Fruit fly (Drosophila melanogaster) whole organism, embryonic: ENCODE results near the gene CG43085.

Source experiments
- Bgb ChIP-seq: fragments of 200-800 bp; sonication (Bioruptor generic); IDR thresholded peaks from 2 replicates; pipeline ENCODE4 v1.3.6; 2022; ENCODE audit warnings: missing biosample characterization, missing genetic modification characterization; ENCODE audit not compliant: partially characterized antibody
- CG10366 ChIP-seq: fragments of 200-800 bp; sonication (Bioruptor generic); IDR thresholded peaks from 2 replicates; pipeline ENCODE4 v1.3.6; 2022; ENCODE audit warnings: missing biosample characterization, missing genetic modification characterization
- CG10462 ChIP-seq: fragments of 200-800 bp; sonication (Bioruptor generic); optimal IDR thresholded peaks from 2 replicates; lab custom pipeline; 2016; ENCODE audit warnings: missing biosample characterization, missing genetic modification characterization
- CG12391 ChIP-seq: fragments of 200-800 bp; sonication (Bioruptor generic); optimal IDR thresholded peaks from 3 replicates; lab custom pipeline; 2018; ENCODE audit warnings: missing biosample characterization, mild to moderate bottlenecking, missing genetic modification characterization, moderate library complexity
- CG12744 ChIP-seq: fragments of 200-800 bp; sonication (Bioruptor generic); optimal IDR thresholded peaks from 2 replicates; lab custom pipeline; 2016; ENCODE audit warnings: missing biosample characterization, missing genetic modification characterization
- CG13624 ChIP-seq: fragments of 200-800 bp; sonication (Bioruptor generic); optimal IDR thresholded peaks from 2 replicates; lab custom pipeline; 2016; ENCODE audit warnings: missing biosample characterization, missing genetic modification characterization
- CG17359 ChIP-seq: fragments of 200-800 bp; sonication (Bioruptor generic); optimal IDR thresholded peaks from 3 replicates; lab custom pipeline; 2018; ENCODE audit warnings: missing biosample characterization, mild to moderate bottlenecking, missing genetic modification characterization, moderate library complexity
- CG17802 ChIP-seq: fragments of 200-800 bp; sonication (Bioruptor generic); optimal IDR thresholded peaks from 2 replicates; lab custom pipeline; 2018; ENCODE audit warnings: missing biosample characterization, mild to moderate bottlenecking, missing genetic modification characterization, moderate library complexity
- CG30403 ChIP-seq: fragments of 200-800 bp; sonication (Bioruptor generic); optimal IDR thresholded peaks from 3 replicates; lab custom pipeline; 2016; ENCODE audit warnings: missing biosample characterization, missing genetic modification characterization
- CG30431 ChIP-seq: fragments of 200-800 bp; sonication (Bioruptor generic); optimal IDR thresholded peaks from 2 replicates; lab custom pipeline; 2017; ENCODE audit warnings: missing biosample characterization, missing genetic modification characterization
- CG31441 ChIP-seq: fragments of 200-800 bp; sonication (Bioruptor generic); IDR thresholded peaks from 2 replicates; pipeline ENCODE4 v1.3.6; 2022; ENCODE audit warnings: missing biosample characterization, missing genetic modification characterization
- CG34376 ChIP-seq: fragments of 200-800 bp; sonication (Bioruptor generic); optimal IDR thresholded peaks from 2 replicates; lab custom pipeline; 2018; ENCODE audit warnings: missing biosample characterization, mild to moderate bottlenecking, missing genetic modification characterization
- CG43689 ChIP-seq: fragments of 200-800 bp; sonication (Bioruptor generic); IDR thresholded peaks from 2 replicates; pipeline ENCODE4 v1.3.6; 2022; ENCODE audit warnings: missing biosample characterization, missing genetic modification characterization
- CG4820 ChIP-seq: fragments of 200-800 bp; sonication (Bioruptor generic); optimal IDR thresholded peaks from 3 replicates; lab custom pipeline; 2016; ENCODE audit warnings: missing biosample characterization, missing genetic modification characterization
- CG8944 ChIP-seq: fragments of 200-800 bp; sonication (Bioruptor generic); optimal IDR thresholded peaks from 3 replicates; lab custom pipeline; 2016; ENCODE audit warnings: missing biosample characterization, missing genetic modification characterization
- CG9437 ChIP-seq: fragments of 200-800 bp; sonication (Bioruptor generic); optimal IDR thresholded peaks from 2 replicates; lab custom pipeline; 2018; ENCODE audit warnings: missing biosample characterization, mild to moderate bottlenecking, missing genetic modification characterization
- CG9817 ChIP-seq: fragments of 200-800 bp; sonication (Bioruptor generic); optimal IDR thresholded peaks from 2 replicates; lab custom pipeline; 2018; ENCODE audit warnings: missing biosample characterization, mild to moderate bottlenecking, missing genetic modification characterization, moderate library complexity
- Camta ChIP-seq: fragments of 200-800 bp; sonication (Bioruptor generic); optimal IDR thresholded peaks from 2 replicates; lab custom pipeline; 2016; ENCODE audit warnings: missing biosample characterization, missing genetic modification characterization
- CrebB ChIP-seq: fragments of 200-800 bp; sonication (Bioruptor generic); optimal IDR thresholded peaks from 3 replicates; lab custom pipeline; 2018; ENCODE audit warnings: missing biosample characterization, mild to moderate bottlenecking, missing genetic modification characterization
- Dad ChIP-seq: fragments of 200-800 bp; sonication (Bioruptor generic); optimal IDR thresholded peaks from 3 replicates; lab custom pipeline; 2016; ENCODE audit warnings: missing biosample characterization, missing genetic modification characterization
- E2f2 ChIP-seq: fragments of 200-800 bp; sonication (Bioruptor generic); IDR thresholded peaks from 2 replicates; pipeline ENCODE4 v1.3.6; 2022; ENCODE audit warnings: missing biosample characterization, missing genetic modification characterization
- Ets97D ChIP-seq: fragments of 200-800 bp; sonication (Bioruptor generic); optimal IDR thresholded peaks from 3 replicates; lab custom pipeline; 2016; ENCODE audit warnings: missing biosample characterization, missing genetic modification characterization
- Hey ChIP-seq: fragments of 200-800 bp; sonication (Bioruptor generic); optimal IDR thresholded peaks from 3 replicates; lab custom pipeline; 2018; ENCODE audit warnings: missing biosample characterization, mild to moderate bottlenecking, missing genetic modification characterization
- HmgD ChIP-seq: fragments of 200-800 bp; sonication (Bioruptor generic); optimal IDR thresholded peaks from 3 replicates; lab custom pipeline; 2016; ENCODE audit warnings: missing biosample characterization, missing genetic modification characterization
- HmgZ ChIP-seq: fragments of 200-800 bp; sonication (Bioruptor generic); optimal IDR thresholded peaks from 2 replicates; lab custom pipeline; 2018; ENCODE audit warnings: missing biosample characterization, mild to moderate bottlenecking, missing genetic modification characterization
- Hr3 ChIP-seq: fragments of 200-800 bp; sonication (Bioruptor generic); optimal IDR thresholded peaks from 3 replicates; lab custom pipeline; 2016; ENCODE audit warnings: missing biosample characterization, missing genetic modification characterization
- MBD-R2 ChIP-seq: fragments of 200-800 bp; sonication (Bioruptor generic); IDR thresholded peaks from 2 replicates; pipeline ENCODE4 v1.3.6; 2022; ENCODE audit warnings: missing biosample characterization, missing genetic modification characterization
- Med ChIP-seq: fragments of 200-800 bp; sonication (Bioruptor generic); peaks from one replicate; lab custom pipeline; 2016; ENCODE audit warnings: missing biosample characterization, missing genetic modification characterization, mild to moderate bottlenecking, inconsistent platforms, moderate library complexity
- NfI ChIP-seq: fragments of 200-800 bp; sonication (Bioruptor generic); optimal IDR thresholded peaks from 3 replicates; lab custom pipeline; 2018; ENCODE audit warnings: missing biosample characterization, mild to moderate bottlenecking, missing genetic modification characterization, moderate library complexity
- Oaz ChIP-seq: fragments of 200-800 bp; sonication (Bioruptor generic); IDR thresholded peaks from 2 replicates; pipeline ENCODE4 v1.3.6; 2022; ENCODE audit warnings: missing biosample characterization, missing genetic modification characterization
- Rfx ChIP-seq: fragments of 200-800 bp; sonication (Bioruptor generic); IDR thresholded peaks from 2 replicates; pipeline ENCODE4 v1.3.6; 2022; ENCODE audit warnings: missing biosample characterization, missing genetic modification characterization
- Sox100B ChIP-seq: fragments of 200-800 bp; sonication (Bioruptor generic); optimal IDR thresholded peaks from 3 replicates; lab custom pipeline; 2018; ENCODE audit warnings: missing biosample characterization, mild to moderate bottlenecking, missing genetic modification characterization
- Trl ChIP-seq, 3 experiments: fragments of >200 bp in 2 of 3; fragments of 200-800 bp in 1 of 3; sonication (Bioruptor generic) in 1 of 3; optimal IDR thresholded peaks; 2 replicates in 1 of 3; 3 replicates in 2 of 3; lab custom pipeline; 2016 to 2017; ENCODE audit warnings: missing biosample characterization in 1 of 3, missing genetic modification characterization in 1 of 3
- aop ChIP-seq: fragments of 200-800 bp; sonication (Bioruptor generic); IDR thresholded peaks from 2 replicates; pipeline ENCODE4 v1.3.6; 2022; ENCODE audit warnings: missing biosample characterization, missing genetic modification characterization
- cg ChIP-seq: fragments of 200-800 bp; sonication (Bioruptor generic); optimal IDR thresholded peaks from 3 replicates; lab custom pipeline; 2019; ENCODE audit warnings: missing biosample characterization, mild to moderate bottlenecking, missing genetic modification characterization, moderate library complexity
- croc ChIP-seq: fragments of 200-800 bp; sonication (Bioruptor generic); conservative IDR thresholded peaks from 3 replicates; pipeline ENCODE4 v1.3.6; 2022; ENCODE audit warnings: missing biosample characterization, missing genetic modification characterization
- crp ChIP-seq, 2 experiments: fragments of 200-800 bp; sonication (Bioruptor generic); optimal IDR thresholded peaks; 2 replicates in 1 of 2; 3 replicates in 1 of 2; lab custom pipeline; 2017; ENCODE audit warnings: missing biosample characterization in 2 of 2, missing genetic modification characterization in 2 of 2, mild to moderate bottlenecking in 1 of 2, moderate library complexity in 1 of 2
- eyg ChIP-seq: fragments of 200-800 bp; sonication (Bioruptor generic); optimal IDR thresholded peaks from 3 replicates; lab custom pipeline; 2016; ENCODE audit warnings: missing biosample characterization, missing genetic modification characterization
- ftz-f1 ChIP-seq: fragments of 200-800 bp; sonication (Bioruptor generic); optimal IDR thresholded peaks from 2 replicates; lab custom pipeline; 2016; ENCODE audit warnings: missing biosample characterization, missing genetic modification characterization
- gfzf ChIP-seq: fragments of 200-800 bp; sonication (Bioruptor generic); optimal IDR thresholded peaks from 2 replicates; lab custom pipeline; 2016; ENCODE audit warnings: missing biosample characterization, mild to moderate bottlenecking, missing genetic modification characterization, moderate library complexity
- ham ChIP-seq: fragments of 200-800 bp; sonication (Bioruptor generic); IDR thresholded peaks from 2 replicates; pipeline ENCODE4 v1.3.6; 2022; ENCODE audit warnings: missing biosample characterization, missing genetic modification characterization
- hb ChIP-seq: fragments of 200-800 bp; sonication (Bioruptor generic); IDR thresholded peaks from 3 replicates; pipeline ENCODE4 v1.3.6; 2022; ENCODE audit warnings: missing biosample characterization, missing genetic modification characterization; ENCODE audit not compliant: partially characterized antibody
- lov ChIP-seq, 2 experiments: fragments of 200-800 bp in 1 of 2; fragments of >200 bp in 1 of 2; sonication (Bioruptor generic) in 1 of 2; IDR thresholded peaks in 1 of 2; optimal IDR thresholded peaks in 1 of 2; 2 replicates in 1 of 2; 3 replicates in 1 of 2; pipeline versions ENCODE4 v1.3.6 to Lab custom; 2017 to 2022; ENCODE audit warnings: missing biosample characterization in 1 of 2, missing genetic modification characterization in 1 of 2
- p53 ChIP-seq: fragments of 200-800 bp; sonication (Bioruptor generic); optimal IDR thresholded peaks from 2 replicates; lab custom pipeline; 2016; ENCODE audit warnings: missing biosample characterization, missing genetic modification characterization
- scrt ChIP-seq: fragments of 200-800 bp; sonication (Bioruptor generic); optimal IDR thresholded peaks from 2 replicates; lab custom pipeline; 2018; ENCODE audit warnings: missing biosample characterization, mild to moderate bottlenecking, missing genetic modification characterization, moderate library complexity
- seq ChIP-seq: fragments of 200-800 bp; sonication (Bioruptor generic); IDR thresholded peaks from 2 replicates; pipeline ENCODE4 v1.3.6; 2022; ENCODE audit warnings: missing biosample characterization, missing genetic modification characterization
- so ChIP-seq: fragments of 200-800 bp; sonication (Bioruptor generic); IDR thresholded peaks from 3 replicates; pipeline ENCODE4 v1.3.6; 2022; ENCODE audit warnings: missing biosample characterization, missing genetic modification characterization
- toy ChIP-seq: fragments of 200-800 bp; sonication (Bioruptor generic); IDR thresholded peaks from 2 replicates; pipeline ENCODE4 v1.3.6; 2022; ENCODE audit warnings: missing biosample characterization, missing genetic modification characterization
- ttk ChIP-seq: fragments of 200-800 bp; sonication (Bioruptor generic); IDR thresholded peaks from 2 replicates; pipeline ENCODE4 v2.1.2; 2022; ENCODE audit warnings: missing biosample characterization, missing genetic modification characterization
- vfl ChIP-seq: fragments of 200-800 bp; sonication (Bioruptor generic); optimal IDR thresholded peaks from 2 replicates; lab custom pipeline; 2016; ENCODE audit warnings: missing biosample characterization, missing genetic modification characterization

CG43085 gene

dm6 chr3L:17655837-17656308 is 9.3 kb upstream of the CG43085 start (continued):
- peak in 1 of 2 experiments; percentile 4 for TF ChIP-seq crp (GFP tag; optimal IDR thresholded peaks at IDR 0.05; lab: Kevin White, UChicago)
- TF ChIP-seq CG17802 (tag; lab: Kevin White, UChicago) = no peak
- 0 out of 2 replicates have a peak, but pooled peaks have one; percentile 14 for TF ChIP-seq CG31441
- no peak for TF ChIP-seq CG10462 (GFP tag; lab: Kevin White, UChicago)
- TF ChIP-seq CG12391 (tag; lab: Kevin White, UChicago) = no peak
- TF ChIP-seq CrebB (tag; lab: Kevin White, UChicago) = peak; percentile 51
- TF ChIP-seq Dad (GFP tag; lab: Kevin White, UChicago) = no peak
- no peak for TF ChIP-seq CG9437 (GFP tag; lab: Kevin White, UChicago)
- TF ChIP-seq Hey (tag; lab: Kevin White, UChicago) = peak; percentile 68
- no peak for TF ChIP-seq CG9817 (tag; lab: Kevin White, UChicago)
- peak; percentile 3 for TF ChIP-seq CG13624 (GFP tag; lab: Kevin White, UChicago)
- no peak for TF ChIP-seq hb
- no peak for TF ChIP-seq Ets97D (GFP tag; lab: Kevin White, UChicago)
- TF ChIP-seq CG30431 (GFP tag; lab: Kevin White, UChicago) = no peak
- no peak for TF ChIP-seq ttk (GFP tag; lab: Robert Waterston, UW)
- TF ChIP-seq so (GFP tag; lab: Robert Waterston, UW) = peak; percentile 49; the same call in 2 of the 3 replicates
- TF ChIP-seq eyg (GFP tag; lab: Kevin White, UChicago) = no peak
- TF ChIP-seq seq = peak; percentile 54; the same call in 1 of the 2 replicates
- no peak for TF ChIP-seq cg (GFP tag; lab: Kevin White, UChicago)
- no peak for TF ChIP-seq Hr3 (GFP tag; lab: Kevin White, UChicago)
- no peak for TF ChIP-seq CG43689
- peak; percentile 50; the same call in 1 of the 2 replicates for TF ChIP-seq Rfx (GFP tag; lab: Robert Waterston, UW)
- TF ChIP-seq lov (optimal IDR thresholded peaks at IDR 0.05; lab: Kevin White, UChicago) = no peak
- 0 out of 3 replicates have a peak, but pooled peaks have one; percentile 18 for TF ChIP-seq lov (GFP tag; IDR thresholded peaks at IDR 0.05; lab: Robert Waterston, UW)
- TF ChIP-seq ftz-f1 = no peak
- TF ChIP-seq E2f2 = peak; percentile 54; the same call in 1 of the 2 replicates
- no peak for TF ChIP-seq Camta (GFP tag; lab: Kevin White, UChicago)
- TF ChIP-seq scrt (GFP tag; lab: Kevin White, UChicago) = peak; percentile 42
- no peak for TF ChIP-seq Trl (optimal IDR thresholded peaks at IDR 0.05; lab: Kevin White, UChicago)
- TF ChIP-seq Trl (GFP tag; optimal IDR thresholded peaks at IDR 0.05; lab: Kevin White, UChicago) = no peak
- peak; percentile 49 for TF ChIP-seq HmgZ (tag; lab: Kevin White, UChicago)
- TF ChIP-seq CG12744 (GFP tag; lab: Kevin White, UChicago) = no peak
- no peak for TF ChIP-seq aop (GFP tag; lab: Robert Waterston, UW)
- TF ChIP-seq NfI = peak; percentile 26
- TF ChIP-seq Bgb (GFP tag; lab: Robert Waterston, UW) = no peak
- TF ChIP-seq CG17359 (tag; lab: Kevin White, UChicago) = peak; percentile 7
- TF ChIP-seq CG4820 (GFP tag; lab: Kevin White, UChicago) = no peak
- no peak for TF ChIP-seq CG8944
- no peak for TF ChIP-seq ham (GFP tag; lab: Robert Waterston, UW)
- TF ChIP-seq Oaz (GFP tag; lab: Robert Waterston, UW) = no peak
- no peak for TF ChIP-seq vfl (GFP tag; lab: Kevin White, UChicago)
- no peak for TF ChIP-seq CG30403 (GFP tag; lab: Kevin White, UChicago)
- TF ChIP-seq HmgD (GFP tag; lab: Kevin White, UChicago) = no peak
- peak; percentile 76 for TF ChIP-seq CG34376 (GFP tag; lab: Kevin White, UChicago)
- TF ChIP-seq CG10366 = no peak
- no peak for TF ChIP-seq p53
- 0 out of 2 replicates have a peak, but pooled peaks have one; percentile 24 for TF ChIP-seq MBD-R2 (GFP tag; lab: Robert Waterston, UW)
- TF ChIP-seq croc (GFP tag; lab: Robert Waterston, UW) = no peak
- peak; percentile 89 for TF ChIP-seq Med (GFP tag; lab: Kevin White, UChicago)
- no peak for TF ChIP-seq gfzf
- TF ChIP-seq toy (GFP tag; lab: Robert Waterston, UW) = no peak
- peak; percentile 17 for TF ChIP-seq Sox100B (GFP tag; lab: Kevin White, UChicago)
